Worm (Caenorhabditis elegans) whole organism, L2 larva: Measurements from ENCODE around the gene F25E5.9.

ENCODE experiments used
- C34F6.9 ChIP-seq: fragments of 150-350 bp; optimal IDR thresholded peaks from 2 replicates; lab custom pipeline; 2014; ENCODE audit warnings: missing biosample characterization, missing genetic modification characterization
- Y55F3AM.14 ChIP-seq: fragments of 200-800 bp; sonication (Bioruptor generic); optimal IDR thresholded peaks from 2 replicates; lab custom pipeline; 2018; ENCODE audit warnings: mild to moderate bottlenecking, missing genetic modification characterization, missing compliant biosample characterization
- ZK546.5 ChIP-seq: sonication (generic microtip); optimal IDR thresholded peaks from 2 replicates; lab custom pipeline; 2017; ENCODE audit warnings: missing biosample characterization, missing genetic modification characterization
- alr-1 ChIP-seq: fragments of 150-350 bp; optimal IDR thresholded peaks from 2 replicates; lab custom pipeline; 2014; ENCODE audit warnings: missing biosample characterization, missing genetic modification characterization
- aly-2 ChIP-seq: fragments of 150-350 bp; optimal IDR thresholded peaks from 2 replicates; lab custom pipeline; 2014; ENCODE audit warnings: missing biosample characterization, missing genetic modification characterization
- ama-1 ChIP-seq: fragments of 150-350 bp; optimal IDR thresholded peaks from 2 replicates; lab custom pipeline; 2018; ENCODE audit warnings: inconsistent platforms
- blmp-1 ChIP-seq: sonication (generic microtip); optimal IDR thresholded peaks from 2 replicates; lab custom pipeline; 2017; ENCODE audit warnings: missing genetic modification characterization, mild to moderate bottlenecking, missing compliant biosample characterization, antibody characterized with exemption, moderate library complexity; ENCODE audit not compliant: insufficient read depth
- ceh-16 ChIP-seq: fragments of 150-350 bp; optimal IDR thresholded peaks from 2 replicates; lab custom pipeline; 2014; ENCODE audit warnings: missing biosample characterization, missing genetic modification characterization
- ceh-82 ChIP-seq: fragments of 150-350 bp; optimal IDR thresholded peaks from 2 replicates; lab custom pipeline; 2014; ENCODE audit warnings: missing biosample characterization, missing genetic modification characterization
- crh-2 ChIP-seq: sonication (generic microtip); optimal IDR thresholded peaks from 2 replicates; lab custom pipeline; 2017; ENCODE audit warnings: missing biosample characterization, missing genetic modification characterization
- dmd-4 ChIP-seq: sonication (generic microtip); optimal IDR thresholded peaks from 2 replicates; lab custom pipeline; 2017; ENCODE audit warnings: missing biosample characterization, missing genetic modification characterization
- egl-27 ChIP-seq: sonication (generic microtip); optimal IDR thresholded peaks from 3 replicates; lab custom pipeline; 2017; ENCODE audit warnings: missing biosample characterization, missing genetic modification reagents, missing genetic modification characterization
- fos-1 ChIP-seq: fragments of 150-350 bp; optimal IDR thresholded peaks from 2 replicates; lab custom pipeline; 2014; ENCODE audit warnings: missing biosample characterization, missing genetic modification characterization
- gmeb-1 ChIP-seq: fragments of 150-350 bp; optimal IDR thresholded peaks from 2 replicates; lab custom pipeline; 2014; ENCODE audit warnings: missing biosample characterization, missing genetic modification characterization
- lin-11 ChIP-seq: fragments of 150-350 bp; sonication (generic microtip); optimal IDR thresholded peaks from 2 replicates; lab custom pipeline; 2014; ENCODE audit warnings: missing biosample characterization, missing genetic modification characterization, inconsistent platforms, mixed read lengths
- lin-39 ChIP-seq: fragments of 150-350 bp; optimal IDR thresholded peaks from 2 replicates; lab custom pipeline; 2014; ENCODE audit warnings: missing biosample characterization, missing genetic modification reagents, missing genetic modification characterization
- lsy-2 ChIP-seq, 2 experiments: fragments of 150-350 bp in 1 of 2; sonication (generic microtip) in 1 of 2; optimal IDR thresholded peaks; 2 replicates each; lab custom pipeline; 2014 to 2017; ENCODE audit warnings: missing biosample characterization in 2 of 2, missing genetic modification characterization in 2 of 2
- mab-5 ChIP-seq: fragments of 150-350 bp; optimal IDR thresholded peaks from 2 replicates; lab custom pipeline; 2014; ENCODE audit warnings: missing biosample characterization, missing genetic modification characterization
- mbf-1 ChIP-seq: sonication (generic microtip); optimal IDR thresholded peaks from 2 replicates; lab custom pipeline; 2017; ENCODE audit warnings: missing biosample characterization, missing genetic modification characterization
- nhr-10 ChIP-seq: sonication (generic microtip); optimal IDR thresholded peaks from 2 replicates; lab custom pipeline; 2017; ENCODE audit warnings: missing biosample characterization, missing genetic modification characterization
- nhr-11 ChIP-seq: fragments of 150-350 bp; optimal IDR thresholded peaks from 2 replicates; lab custom pipeline; 2014; ENCODE audit warnings: missing biosample characterization, missing genetic modification characterization
- nhr-12 ChIP-seq: fragments of 150-350 bp; optimal IDR thresholded peaks from 2 replicates; lab custom pipeline; 2014; ENCODE audit warnings: missing biosample characterization, missing genetic modification characterization
- nhr-129 ChIP-seq: fragments of 150-350 bp; optimal IDR thresholded peaks from 2 replicates; lab custom pipeline; 2014; ENCODE audit warnings: missing biosample characterization, missing genetic modification characterization
- nhr-21 ChIP-seq: fragments of 150-350 bp; optimal IDR thresholded peaks from 2 replicates; lab custom pipeline; 2014; ENCODE audit warnings: missing biosample characterization, missing genetic modification characterization
- nhr-23 ChIP-seq: fragments of 150-350 bp; optimal IDR thresholded peaks from 2 replicates; lab custom pipeline; 2014; ENCODE audit warnings: missing biosample characterization, missing genetic modification reagents, missing genetic modification characterization
- nhr-237 ChIP-seq: fragments of 150-350 bp; optimal IDR thresholded peaks from 2 replicates; lab custom pipeline; 2014; ENCODE audit warnings: missing biosample characterization, missing genetic modification characterization
- nhr-25 ChIP-seq: fragments of 150-350 bp; sonication (generic microtip); optimal IDR thresholded peaks from 3 replicates; lab custom pipeline; 2014; ENCODE audit warnings: missing biosample characterization, missing genetic modification characterization
- nhr-77 ChIP-seq: fragments of 150-350 bp; optimal IDR thresholded peaks from 2 replicates; lab custom pipeline; 2014; ENCODE audit warnings: missing biosample characterization, missing genetic modification characterization
- peb-1 ChIP-seq: fragments of 150-350 bp; optimal IDR thresholded peaks from 2 replicates; lab custom pipeline; 2014; ENCODE audit warnings: missing biosample characterization, missing genetic modification characterization
- sem-4 ChIP-seq: fragments of 150-350 bp; optimal IDR thresholded peaks from 2 replicates; lab custom pipeline; 2014; ENCODE audit warnings: missing biosample characterization, missing genetic modification reagents, missing genetic modification characterization
- skn-1 ChIP-seq: sonication (generic microtip); optimal IDR thresholded peaks from 2 replicates; lab custom pipeline; 2017; ENCODE audit warnings: missing biosample characterization, missing genetic modification characterization
- sma-3 ChIP-seq: sonication (generic microtip); optimal IDR thresholded peaks from 2 replicates; lab custom pipeline; 2016; ENCODE audit warnings: missing genetic modification reagents, missing genetic modification characterization, missing compliant biosample characterization
- sma-9 ChIP-seq, 2 experiments: fragments of 150-350 bp in 1 of 2; sonication (generic microtip) in 1 of 2; optimal IDR thresholded peaks; 2 replicates each; lab custom pipeline; 2014 to 2016; ENCODE audit warnings: missing genetic modification characterization in 2 of 2, mild to moderate bottlenecking in 1 of 2, missing biosample characterization in 1 of 2, missing compliant biosample characterization in 1 of 2, missing genetic modification reagents in 1 of 2, moderate library complexity in 1 of 2
- snpc-4 ChIP-seq: fragments of 150-350 bp; optimal IDR thresholded peaks from 2 replicates; lab custom pipeline; 2014; ENCODE audit warnings: missing biosample characterization, missing genetic modification characterization
- unc-55 ChIP-seq: fragments of 150-350 bp; sonication (generic microtip); optimal IDR thresholded peaks from 3 replicates; lab custom pipeline; 2014; ENCODE audit warnings: missing biosample characterization, missing genetic modification reagents, missing genetic modification characterization
- unc-62 ChIP-seq: fragments of 150-350 bp; optimal IDR thresholded peaks from 2 replicates; lab custom pipeline; 2014; ENCODE audit warnings: missing biosample characterization, missing genetic modification reagents, missing genetic modification characterization
- zag-1 ChIP-seq: fragments of 150-350 bp; optimal IDR thresholded peaks from 2 replicates; lab custom pipeline; 2014; ENCODE audit warnings: missing biosample characterization, missing genetic modification characterization
- ztf-1 ChIP-seq: fragments of 200-800 bp; sonication (Bioruptor generic); conservative IDR thresholded peaks from 2 replicates; pipeline ENCODE4 v1.3.6; 2022; ENCODE audit warnings: missing genetic modification characterization, missing compliant biosample characterization
- ztf-11 ChIP-seq: sonication (generic microtip); optimal IDR thresholded peaks from 2 replicates; lab custom pipeline; 2017; ENCODE audit warnings: missing biosample characterization, missing genetic modification characterization
- ztf-4 ChIP-seq: fragments of 150-350 bp; optimal IDR thresholded peaks from 2 replicates; lab custom pipeline; 2014; ENCODE audit warnings: missing biosample characterization, missing genetic modification characterization

Gene F25E5.9

DNA sequence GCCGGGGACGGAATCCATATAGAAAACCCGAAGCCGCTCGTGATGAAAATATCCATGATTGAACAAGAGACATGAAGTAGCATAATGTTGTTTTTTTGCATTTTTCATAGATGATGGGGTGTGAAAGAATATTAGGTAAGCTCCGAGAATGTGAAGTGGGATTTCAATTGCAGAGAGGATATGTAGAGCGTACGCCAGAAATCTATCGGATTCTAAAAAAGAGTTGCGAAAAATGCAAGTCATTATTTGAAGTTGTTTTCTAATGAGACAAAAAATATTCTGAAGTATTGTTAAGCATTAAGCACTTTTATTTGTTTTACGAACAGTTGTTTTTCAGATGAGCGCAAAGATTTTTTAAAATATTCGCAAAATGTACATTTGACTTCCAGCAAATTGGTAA, 13.4 kb downstream of the F25E5.9 start, which contains the start of gene F18E3.10:
Gene F18E3.10, minus strand, starts transcription at position 101 of the 400 bp plus-strand sequence.
- TF ChIP-seq C34F6.9 (tag; lab: Kevin White, UChicago) (no peak), lin-11 (no peak), nhr-10 (tag; lab: Kevin White, UChicago) (no peak), peb-1 (tag; lab: Kevin White, UChicago) (no peak), sem-4 (no peak), unc-55 (GFP tag; lab: Kevin White, UChicago) (no peak), sma-9 (GFP tag; optimal IDR thresholded peaks at IDR 0.05; lab: Kevin White, UChicago) (no peak), sma-9 (tag; optimal IDR thresholded peaks at IDR 0.05; lab: Kevin White, UChicago) (no peak)

DNA sequence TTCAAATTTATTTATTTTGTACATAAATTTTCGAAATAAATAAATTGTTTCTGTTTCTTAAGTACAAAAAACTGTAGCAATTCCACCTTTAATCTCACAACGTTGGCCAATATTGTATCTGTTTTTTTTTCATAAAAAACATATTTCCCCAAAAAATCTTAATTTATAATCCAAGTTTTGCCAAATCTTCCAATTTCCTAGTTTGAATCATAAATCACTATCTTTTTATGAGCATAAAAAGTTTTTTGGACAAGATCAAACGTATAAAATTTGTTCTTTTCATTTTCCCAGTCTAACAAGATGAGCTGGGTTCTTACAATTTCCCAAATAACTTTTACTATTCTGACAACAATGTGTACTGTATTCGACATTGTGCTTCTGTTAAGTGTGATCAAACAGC, 17.6 kb downstream of the F25E5.9 start, which contains the start of gene srxa-4:
Gene srxa-4, plus strand, starts transcription at position 301 of the 400 bp plus-strand sequence.
- TF ChIP-seq sma-9 (GFP tag; optimal IDR thresholded peaks at IDR 0.05; lab: Kevin White, UChicago), result no peak
- TF ChIP-seq sma-9 (tag; optimal IDR thresholded peaks at IDR 0.05; lab: Kevin White, UChicago), result no peak
- TF ChIP-seq fos-1, result no peak
- no peak for TF ChIP-seq nhr-237

DNA sequence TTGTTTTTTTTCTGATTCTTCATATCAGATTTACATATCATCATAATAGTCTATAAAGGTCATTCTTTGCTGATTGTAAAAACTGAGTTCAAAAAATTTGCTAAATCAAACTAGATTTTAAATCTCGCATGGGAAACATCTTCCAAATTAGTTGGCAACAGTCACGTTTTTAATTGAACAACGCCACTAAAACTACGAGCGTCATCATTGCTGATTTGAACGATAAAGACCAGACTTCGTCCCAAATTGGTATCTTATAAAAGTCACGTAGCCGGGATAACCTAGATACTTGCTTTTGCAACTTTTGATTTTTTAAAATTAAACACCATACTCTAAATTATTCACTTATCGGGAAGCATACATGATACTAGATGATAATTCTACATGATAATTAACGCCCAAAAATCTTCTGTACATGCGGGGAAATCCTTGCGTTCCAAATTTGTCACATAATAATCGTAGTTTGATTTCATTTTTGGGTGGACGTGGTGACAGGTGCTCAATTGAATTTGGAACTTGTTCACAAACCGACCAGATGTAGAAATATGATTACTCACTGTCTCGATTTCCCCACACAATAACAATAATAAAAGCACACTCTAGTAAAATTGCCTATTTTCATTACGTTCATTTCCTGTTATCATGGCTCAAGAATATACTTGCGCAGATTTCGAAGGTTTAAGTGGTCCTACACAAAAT, 20.6 kb downstream of the F25E5.9 start, which contains the start of gene srw-67:
Gene srw-67, plus strand, starts transcription at position 643 of the 699 bp plus-strand sequence.
- no peak for TF ChIP-seq nhr-77 (tag; lab: Kevin White, UChicago)
- peak; percentile 51 for TF ChIP-seq nhr-25 (tag; lab: Kevin White, UChicago)
- TF ChIP-seq sma-9 (GFP tag; optimal IDR thresholded peaks at IDR 0.05; lab: Kevin White, UChicago), result no peak
- TF ChIP-seq sma-9 (tag; optimal IDR thresholded peaks at IDR 0.05; lab: Kevin White, UChicago), result no peak

DNA sequence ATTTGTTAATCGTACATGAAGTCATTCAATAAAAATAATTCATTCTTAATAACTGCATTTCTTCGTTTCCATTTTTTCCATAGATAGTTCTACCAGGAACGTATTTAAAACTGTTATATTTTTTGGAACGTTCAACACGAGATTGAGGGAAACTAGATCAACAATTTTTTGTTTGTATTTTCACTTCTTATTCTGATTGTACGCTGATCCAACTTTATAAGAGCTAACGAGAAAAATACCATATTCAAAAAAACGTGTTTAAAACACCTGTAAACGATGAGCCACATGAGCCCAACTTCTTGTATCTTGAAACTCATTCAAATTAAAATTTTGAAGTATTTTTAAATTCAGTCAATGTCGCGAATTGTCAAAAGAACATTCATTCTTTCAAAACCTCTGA, 21.1 kb downstream of the F25E5.9 start:
- TF ChIP-seq nhr-25 (tag; lab: Kevin White, UChicago) (no peak), nhr-21 (tag; lab: Kevin White, UChicago) (peak; percentile 31), sma-3 (GFP tag; lab: Kevin White, UChicago) (peak; percentile 1)

DNA sequence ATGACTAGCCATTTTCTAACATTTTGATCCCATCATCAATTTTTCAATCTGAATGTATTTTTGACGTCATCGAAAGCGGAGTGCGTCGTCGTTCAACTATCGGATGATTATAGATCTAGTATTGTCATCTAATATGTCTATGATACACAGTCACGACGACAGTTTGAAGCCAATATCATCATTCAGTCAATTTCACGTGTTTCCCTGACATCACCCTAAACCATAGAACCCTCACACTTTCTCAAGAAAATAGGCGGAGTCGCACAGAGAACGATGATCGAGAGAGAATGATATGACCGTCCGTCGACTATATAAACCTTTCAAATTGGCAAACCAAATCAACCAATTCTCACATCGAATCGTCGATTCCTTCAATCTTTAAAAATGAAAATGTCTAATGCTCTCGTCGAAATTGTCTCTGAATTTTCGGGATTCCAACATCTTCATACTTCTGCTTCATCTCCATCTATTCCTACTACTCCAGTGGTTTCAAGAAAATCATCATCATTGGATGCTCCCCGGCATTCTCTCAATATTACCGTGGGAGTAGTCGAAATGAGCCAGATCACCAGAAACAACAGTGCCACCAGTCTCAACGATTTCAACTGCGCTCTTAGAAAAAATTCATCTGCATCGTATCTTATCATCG, 21.8 kb downstream of the F25E5.9 start, which contains the start of gene F18E3.13:
Gene F18E3.13, plus strand, starts transcription at position 385 of the 649 bp plus-strand sequence.
- TF ChIP-seq zag-1 (tag; lab: Kevin White, UChicago), result no peak
- TF ChIP-seq ztf-11, result no peak
- TF ChIP-seq lsy-2 (tag; optimal IDR thresholded peaks at IDR 0.05; lab: Kevin White, UChicago), result peak in 1 of 2 experiments; percentile 25
- no peak for TF ChIP-seq nhr-11 (tag; lab: Kevin White, UChicago)
- peak; percentile 86 for TF ChIP-seq ama-1 (lab: Kevin White, UChicago)
- TF ChIP-seq nhr-77 (tag; lab: Kevin White, UChicago), result no peak
- TF ChIP-seq nhr-237, result no peak
- TF ChIP-seq crh-2 (tag; lab: Kevin White, UChicago), result no peak
- no peak for TF ChIP-seq gmeb-1 (tag; lab: Kevin White, UChicago)
- TF ChIP-seq lin-11, result no peak
- no peak for TF ChIP-seq aly-2 (tag; lab: Kevin White, UChicago)
- TF ChIP-seq nhr-129 (tag; lab: Kevin White, UChicago), result peak; percentile 69
- TF ChIP-seq nhr-23 (tag; lab: Kevin White, UChicago), result no peak
- peak; percentile 97 for TF ChIP-seq nhr-21 (tag; lab: Kevin White, UChicago)
- TF ChIP-seq ztf-4 (tag; lab: Kevin White, UChicago), result no peak
- no peak for TF ChIP-seq mab-5 (tag; lab: Kevin White, UChicago)
- no peak for TF ChIP-seq skn-1 (tag; lab: Kevin White, UChicago)
- TF ChIP-seq sem-4, result peak; percentile 48
- TF ChIP-seq sma-9 (GFP tag; optimal IDR thresholded peaks at IDR 0.05; lab: Kevin White, UChicago), result peak; percentile 95
- no peak for TF ChIP-seq sma-9 (tag; optimal IDR thresholded peaks at IDR 0.05; lab: Kevin White, UChicago)
- no peak for TF ChIP-seq mbf-1 (tag; lab: Kevin White, UChicago)
- TF ChIP-seq alr-1 (tag; lab: Kevin White, UChicago), result no peak
- TF ChIP-seq ceh-16 (tag; lab: Kevin White, UChicago), result no peak
- no peak for TF ChIP-seq dmd-4
- TF ChIP-seq C34F6.9 (tag; lab: Kevin White, UChicago), result no peak
- TF ChIP-seq snpc-4 (tag; lab: Kevin White, UChicago), result no peak
- peak; percentile 93 for TF ChIP-seq nhr-25 (tag; lab: Kevin White, UChicago)
- TF ChIP-seq sma-3 (GFP tag; lab: Kevin White, UChicago), result peak; percentile 94
- no peak for TF ChIP-seq ZK546.5
- TF ChIP-seq blmp-1 (tag; lab: Kevin White, UChicago), result peak; percentile 94
- TF ChIP-seq Y55F3AM.14, result peak; percentile 46
- no peak for TF ChIP-seq peb-1 (tag; lab: Kevin White, UChicago)
- TF ChIP-seq ceh-82 (tag; lab: Kevin White, UChicago), result no peak
- TF ChIP-seq unc-62, result no peak
- TF ChIP-seq ztf-1 (GFP tag; lab: Robert Waterston, UW), result no peak
- TF ChIP-seq fos-1, result peak; percentile 21
- TF ChIP-seq egl-27 (tag; lab: Kevin White, UChicago), result peak; percentile 65
- no peak for TF ChIP-seq lin-39 (tag; lab: Kevin White, UChicago)
- TF ChIP-seq nhr-12 (tag; lab: Kevin White, UChicago), result no peak
